Fruit fly (Drosophila melanogaster) whole organism, wandering third instar larva: ENCODE data around the gene Gpdh3.
A peak's percentile ranks its signal among the peaks of the same experiment; 100 is the strongest.

ENCODE experiments used
- Abd-B ChIP-seq: fragments of >200 bp; optimal IDR thresholded peaks from 2 replicates; lab custom pipeline; 2017; ENCODE audit warnings: missing biosample characterization, missing genetic modification characterization
- CG32264 ChIP-seq: fragments of 200-800 bp; sonication (Bioruptor generic); optimal IDR thresholded peaks from 2 replicates; lab custom pipeline; 2016; ENCODE audit warnings: missing biosample characterization, missing genetic modification characterization
- CG9705 ChIP-seq: fragments of 200-800 bp; sonication (Bioruptor generic); optimal IDR thresholded peaks from 2 replicates; lab custom pipeline; 2018; ENCODE audit warnings: missing biosample characterization, mild to moderate bottlenecking, missing genetic modification characterization
- HLH106 ChIP-seq: fragments of 200-800 bp; optimal IDR thresholded peaks from 3 replicates; lab custom pipeline; 2019; ENCODE audit warnings: missing biosample characterization, mild to moderate bottlenecking, missing genetic modification characterization, moderate library complexity
- N ChIP-seq: fragments of >200 bp; optimal IDR thresholded peaks from 2 replicates; lab custom pipeline; 2018; ENCODE audit warnings: missing biosample characterization, missing external identifiers, missing genetic modification characterization
- br ChIP-seq: fragments of 200-800 bp; sonication (Bioruptor generic); optimal IDR thresholded peaks from 2 replicates; lab custom pipeline; 2016; ENCODE audit warnings: missing biosample characterization, missing genetic modification characterization
- pan ChIP-seq: fragments of >200 bp; optimal IDR thresholded peaks from 2 replicates; lab custom pipeline; 2017
- psq ChIP-seq: fragments of 200-800 bp; sonication (Bioruptor generic); optimal IDR thresholded peaks from 3 replicates; lab custom pipeline; 2017; ENCODE audit warnings: missing biosample characterization, mild to moderate bottlenecking, missing genetic modification characterization, moderate library complexity
- woc ChIP-seq: sonication (Bioruptor generic); optimal IDR thresholded peaks from 2 replicates; lab custom pipeline; 2016; ENCODE audit warnings: missing biosample characterization, mild to moderate bottlenecking, missing genetic modification characterization

DNA sequence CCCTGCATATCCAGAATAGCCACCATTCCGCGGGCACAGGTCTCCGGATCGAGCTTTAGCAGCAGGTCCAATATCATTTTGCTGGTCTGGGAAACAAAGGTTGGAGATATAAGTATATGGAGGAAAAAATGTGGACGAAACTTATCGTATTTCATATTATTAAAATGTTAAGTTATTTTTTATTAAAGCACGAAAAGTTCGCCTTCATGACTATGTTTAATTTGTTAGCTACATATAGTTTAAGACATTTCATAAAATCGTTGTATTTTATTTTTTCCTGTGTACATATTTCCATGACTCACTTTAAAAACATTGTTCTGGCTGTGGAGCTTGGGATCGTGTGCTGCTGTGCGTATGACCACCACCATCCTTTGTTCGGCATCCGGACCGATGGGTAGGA is 42.2 kb downstream of the Gpdh3 start:
- TF ChIP-seq N (no peak), CG9705 (GFP tag; lab: Kevin White, UChicago) (no peak), br (GFP tag; lab: Kevin White, UChicago) (peak; percentile 40), Abd-B (GFP tag; lab: Kevin White, UChicago) (no peak), pan (lab: Kevin White, UChicago) (no peak), HLH106 (tag; lab: Kevin White, UChicago) (peak; percentile 36), psq (peak; percentile 44), CG32264 (GFP tag; lab: Kevin White, UChicago) (no peak), woc (GFP tag; lab: Kevin White, UChicago) (no peak)
